Worm (Caenorhabditis elegans) whole organism, L4/young adult: Measurements from ENCODE around the gene F02C12.2.
A peak's percentile ranks its signal among the peaks of the same experiment; 100 is the strongest.

Source experiments
- W03F9.2 ChIP-seq: fragments of 150-350 bp; optimal IDR thresholded peaks from 2 replicates; lab custom pipeline; 2014; ENCODE audit warnings: missing biosample characterization, missing genetic modification characterization
- dao-5 ChIP-seq: sonication (generic microtip); optimal IDR thresholded peaks from 2 replicates; lab custom pipeline; 2016; ENCODE audit warnings: missing genotype, missing genetic modification characterization, moderate library complexity, missing compliant biosample characterization
- him-1 ChIP-seq: sonication (generic microtip); optimal IDR thresholded peaks from 2 replicates; lab custom pipeline; 2016; ENCODE audit warnings: missing genotype, missing genetic modification reagents, missing genetic modification characterization, missing compliant biosample characterization

The F02C12.2 gene

ce11 chrX:13353530-13353929, 45.6 kb downstream of the F02C12.2 start:
- TF ChIP-seq him-1 (tag; lab: Kevin White, UChicago), result no peak
- TF ChIP-seq dao-5 (tag; lab: Kevin White, UChicago), result no peak
- TF ChIP-seq W03F9.2 (tag; lab: Kevin White, UChicago), result no peak

ce11 chrX:13352164-13352563, 47.0 kb downstream of the F02C12.2 start:
- no peak for TF ChIP-seq him-1 (tag; lab: Kevin White, UChicago)
- TF ChIP-seq dao-5 (tag; lab: Kevin White, UChicago), result no peak
- no peak for TF ChIP-seq W03F9.2 (tag; lab: Kevin White, UChicago)

- no peak for TF ChIP-seq dao-5 (tag; lab: Kevin White, UChicago)
- TF ChIP-seq W03F9.2 (tag; lab: Kevin White, UChicago), result no peak
- no peak for TF ChIP-seq him-1 (tag; lab: Kevin White, UChicago)
Measured at ce11 chrX:13350804-13351747, 48.0 kb downstream of the F02C12.2 start, which contains the start of gene mxl-3. Gene mxl-3, minus strand, starts transcription at chrX:13350804.

- TF ChIP-seq W03F9.2 (tag; lab: Kevin White, UChicago), result no peak
- no peak for TF ChIP-seq dao-5 (tag; lab: Kevin White, UChicago)
- no peak for TF ChIP-seq him-1 (tag; lab: Kevin White, UChicago)
Measured at ce11 chrX:13350123-13350798, 48.9 kb downstream of the F02C12.2 start.

- TF ChIP-seq him-1 (tag; lab: Kevin White, UChicago) (no peak), dao-5 (tag; lab: Kevin White, UChicago) (no peak), W03F9.2 (tag; lab: Kevin White, UChicago) (no peak)
Measured at ce11 chrX:13349230-13350122, 49.6 kb downstream of the F02C12.2 start.

ce11 chrX:13348417-13348816, 50.7 kb downstream of the F02C12.2 start:
- peak; percentile 48 for TF ChIP-seq W03F9.2 (tag; lab: Kevin White, UChicago)
- TF ChIP-seq him-1 (tag; lab: Kevin White, UChicago), result no peak
